Worm (Caenorhabditis elegans) whole organism, young adult: ENCODE data around the gene F28C6.5.

Experiments used
- B0035.1 ChIP-seq: sonication (generic microtip); optimal IDR thresholded peaks from 2 replicates; lab custom pipeline; 2016; ENCODE audit warnings: missing genetic modification characterization, mild to moderate bottlenecking, missing compliant biosample characterization, missing genotype, missing genetic modification reagents
- F52B5.7 ChIP-seq: sonication (generic microtip); optimal IDR thresholded peaks from 2 replicates; lab custom pipeline; 2016; ENCODE audit warnings: mild to moderate bottlenecking, missing genetic modification characterization, missing compliant biosample characterization
- attf-3 ChIP-seq: fragments of 200-800 bp; sonication (Bioruptor generic); conservative IDR thresholded peaks from 2 replicates; pipeline ENCODE4 v1.3.6; 2022; ENCODE audit warnings: missing genetic modification reagents, missing genetic modification characterization, missing compliant biosample characterization
- ceh-58 ChIP-seq: fragments of 200-800 bp; sonication (Bioruptor generic); IDR thresholded peaks from 2 replicates; pipeline ENCODE4 v1.3.6; 2022; ENCODE audit warnings: missing genetic modification characterization, missing compliant biosample characterization
- let-607 ChIP-seq, 2 experiments: fragments of 200-800 bp in 1 of 2; sonication (Bioruptor generic) in 1 of 2; sonication (generic microtip) in 1 of 2; optimal IDR thresholded peaks; 2 replicates each; lab custom pipeline; 2016 to 2018; ENCODE audit warnings: mild to moderate bottlenecking in 2 of 2, missing compliant biosample characterization in 2 of 2, missing genetic modification characterization in 2 of 2, moderate library complexity in 2 of 2, missing genotype in 1 of 2
- nfya-1 ChIP-seq: sonication (generic microtip); optimal IDR thresholded peaks from 2 replicates; lab custom pipeline; 2017; ENCODE audit warnings: antibody characterized with exemption, missing compliant biosample characterization, missing genetic modification characterization, borderline replicate concordance; ENCODE audit not compliant: insufficient read depth
- repo-1 ChIP-seq: sonication (generic microtip); optimal IDR thresholded peaks from 2 replicates; lab custom pipeline; 2017; ENCODE audit warnings: mild to moderate bottlenecking, missing genetic modification characterization, missing compliant biosample characterization
- sdz-38 ChIP-seq: sonication (generic microtip); optimal IDR thresholded peaks from 2 replicates; lab custom pipeline; 2016; ENCODE audit warnings: missing genotype, missing genetic modification characterization, missing compliant biosample characterization
- snpc-4 ChIP-seq, 5 experiments: fragments of 150-350 bp in 1 of 5; sonication (generic microtip) in 4 of 5; optimal IDR thresholded peaks; 2 replicates each; lab custom pipeline; 2014 to 2018; ENCODE audit warnings: missing genetic modification characterization in 5 of 5, missing biosample characterization in 3 of 5, antibody characterized with exemption in 2 of 5, mild to moderate bottlenecking in 2 of 5, missing compliant biosample characterization in 2 of 5, missing genotype in 2 of 5, moderate library complexity in 2 of 5, missing genetic modification reagents in 1 of 5
- unc-62 ChIP-seq: fragments of 150-350 bp; optimal IDR thresholded peaks from 2 replicates; lab custom pipeline; 2014; ENCODE audit warnings: missing biosample characterization, missing genetic modification reagents, missing genetic modification characterization

ce11 chrII:8610585-8610984 lies 11.3 kb downstream of the F28C6.5 start:
- no peak for TF ChIP-seq snpc-4 (GFP tag; optimal IDR thresholded peaks at IDR 0.05; lab: Kevin White, UChicago)
- no peak for TF ChIP-seq snpc-4 (tag; optimal IDR thresholded peaks at IDR 0.05; lab: Kevin White, UChicago)
- TF ChIP-seq nfya-1 (tag; lab: Kevin White, UChicago), result no peak
- TF ChIP-seq F52B5.7 (tag; lab: Kevin White, UChicago), result no peak
- no peak for TF ChIP-seq let-607 (tag; optimal IDR thresholded peaks at IDR 0.05; lab: Kevin White, UChicago)
- no peak for TF ChIP-seq B0035.1 (tag; lab: Kevin White, UChicago)
- no peak for TF ChIP-seq sdz-38 (tag; lab: Kevin White, UChicago)
- TF ChIP-seq repo-1, result no peak
- no peak for TF ChIP-seq ceh-58 (GFP tag; lab: Robert Waterston, UW)
- no peak for TF ChIP-seq unc-62 (GFP tag; lab: Kevin White, UChicago)
- TF ChIP-seq attf-3, result no peak
